Fruit fly (Drosophila melanogaster) whole organism, embryonic: ENCODE data around the gene P58IPK.

Source experiments
- Aef1 ChIP-seq: fragments of 200-800 bp; sonication (Bioruptor generic); IDR thresholded peaks from 3 replicates; pipeline ENCODE4 v1.3.6; 2022; ENCODE audit warnings: missing biosample characterization, missing genetic modification characterization
- Antp ChIP-seq: fragments of 200-800 bp; sonication (Bioruptor generic); optimal IDR thresholded peaks from 3 replicates; lab custom pipeline; 2016; ENCODE audit warnings: missing biosample characterization, missing genetic modification characterization
- Atf3 ChIP-seq: fragments of 200-800 bp; sonication (Bioruptor generic); optimal IDR thresholded peaks from 3 replicates; lab custom pipeline; 2016; ENCODE audit warnings: missing biosample characterization, missing genetic modification characterization
- B-H1 ChIP-seq: fragments of 200-800 bp; sonication (Bioruptor generic); IDR thresholded peaks from 3 replicates; pipeline ENCODE4 v1.3.6; 2022; ENCODE audit warnings: missing biosample characterization, missing genetic modification characterization
- CG12155 ChIP-seq: fragments of 200-800 bp; sonication (Bioruptor generic); optimal IDR thresholded peaks from 3 replicates; lab custom pipeline; 2016; ENCODE audit warnings: missing biosample characterization, missing genetic modification characterization
- CG17328 ChIP-seq: fragments of 200-800 bp; sonication (Bioruptor generic); IDR thresholded peaks from 2 replicates; pipeline ENCODE4 v1.3.6; 2022; ENCODE audit warnings: missing biosample characterization, missing genetic modification characterization
- CG17568 ChIP-seq: fragments of 200-800 bp; sonication (Bioruptor generic); optimal IDR thresholded peaks from 2 replicates; lab custom pipeline; 2018; ENCODE audit warnings: missing biosample characterization, mild to moderate bottlenecking, missing genetic modification characterization, moderate library complexity
- CG17612 ChIP-seq: fragments of 200-800 bp; sonication (Bioruptor generic); IDR thresholded peaks from 2 replicates; pipeline ENCODE4 v1.3.6; 2022; ENCODE audit warnings: missing biosample characterization, missing genetic modification characterization
- CG1832 ChIP-seq: fragments of 200-800 bp; sonication (Bioruptor generic); optimal IDR thresholded peaks from 2 replicates; lab custom pipeline; 2017; ENCODE audit warnings: missing biosample characterization, mild to moderate bottlenecking, missing genetic modification characterization, inconsistent platforms
- CG3163 ChIP-seq: fragments of 200-800 bp; sonication (Bioruptor generic); optimal IDR thresholded peaks from 3 replicates; lab custom pipeline; 2016; ENCODE audit warnings: missing biosample characterization, missing genetic modification characterization
- CG4282 ChIP-seq: fragments of 200-800 bp; sonication (Bioruptor generic); optimal IDR thresholded peaks from 2 replicates; lab custom pipeline; 2016; ENCODE audit warnings: missing biosample characterization, missing genetic modification characterization
- CG4328 ChIP-seq: fragments of 200-800 bp; sonication (Bioruptor generic); optimal IDR thresholded peaks from 3 replicates; lab custom pipeline; 2017; ENCODE audit warnings: missing biosample characterization, missing genetic modification reagents, missing genetic modification characterization
- CG4617 ChIP-seq: fragments of 200-800 bp; sonication (Bioruptor generic); optimal IDR thresholded peaks from 3 replicates; lab custom pipeline; 2016; ENCODE audit warnings: missing biosample characterization, missing genetic modification characterization, borderline replicate concordance
- CG5180 ChIP-seq: fragments of 200-800 bp; sonication (Bioruptor generic); optimal IDR thresholded peaks from 3 replicates; lab custom pipeline; 2017; ENCODE audit warnings: missing biosample characterization, missing genetic modification characterization, mild to moderate bottlenecking, moderate library complexity, missing genetic modification reagents
- CG7372 ChIP-seq: fragments of 200-800 bp; sonication (Bioruptor generic); IDR thresholded peaks from 2 replicates; pipeline ENCODE4 v1.3.6; 2022; ENCODE audit warnings: missing biosample characterization, missing genetic modification characterization
- CG7928 ChIP-seq: fragments of 200-800 bp; sonication (Bioruptor generic); optimal IDR thresholded peaks from 2 replicates; lab custom pipeline; 2017; ENCODE audit warnings: missing biosample characterization, mild to moderate bottlenecking, missing genetic modification characterization
- CG8290 ChIP-seq, 3 experiments: fragments of 200-800 bp; sonication (Bioruptor generic); optimal IDR thresholded peaks; 2 replicates each; lab custom pipeline; 2016 to 2019; ENCODE audit warnings: missing biosample characterization in 3 of 3, missing genetic modification characterization in 3 of 3, mild to moderate bottlenecking in 2 of 3, moderate library complexity in 1 of 3
- CG8478 ChIP-seq: fragments of >200 bp; optimal IDR thresholded peaks from 2 replicates; lab custom pipeline; 2018
- CG9727 ChIP-seq: fragments of 200-800 bp; sonication (Bioruptor generic); optimal IDR thresholded peaks from 3 replicates; lab custom pipeline; 2017; ENCODE audit warnings: missing biosample characterization, mild to moderate bottlenecking, missing genetic modification characterization
- CG9932 ChIP-seq: fragments of 200-800 bp; sonication (Bioruptor generic); IDR thresholded peaks from 2 replicates; pipeline ENCODE4 v1.3.6; 2022; ENCODE audit warnings: missing biosample characterization, missing genetic modification characterization
- D19A ChIP-seq: fragments of 200-800 bp; optimal IDR thresholded peaks from 3 replicates; lab custom pipeline; 2019; ENCODE audit warnings: missing biosample characterization, mild to moderate bottlenecking, missing genetic modification characterization, moderate library complexity
- Dip3 ChIP-seq: fragments of 200-800 bp; sonication (Bioruptor generic); optimal IDR thresholded peaks from 3 replicates; lab custom pipeline; 2016; ENCODE audit warnings: missing biosample characterization, missing genetic modification characterization
- Dref ChIP-seq: fragments of 200-800 bp; sonication (Bioruptor generic); IDR thresholded peaks from 2 replicates; pipeline ENCODE4 v1.3.6; 2022; ENCODE audit warnings: missing biosample characterization, missing genetic modification characterization
- H2.0 ChIP-seq: fragments of 200-800 bp; sonication (Bioruptor generic); IDR thresholded peaks from 2 replicates; pipeline ENCODE4 v1.3.6; 2022; ENCODE audit warnings: missing biosample characterization, missing genetic modification characterization
- Hand ChIP-seq: fragments of 200-800 bp; sonication (Bioruptor generic); optimal IDR thresholded peaks from 2 replicates; lab custom pipeline; 2017; ENCODE audit warnings: mild to moderate bottlenecking, missing biosample characterization, missing genetic modification reagents, missing genetic modification characterization
- Hr3 ChIP-seq: fragments of 200-800 bp; sonication (Bioruptor generic); optimal IDR thresholded peaks from 3 replicates; lab custom pipeline; 2016; ENCODE audit warnings: missing biosample characterization, missing genetic modification characterization
- Hsf ChIP-seq: fragments of 200-800 bp; sonication (Bioruptor generic); optimal IDR thresholded peaks from 3 replicates; lab custom pipeline; 2016; ENCODE audit warnings: missing biosample characterization, missing genetic modification characterization
- Lim3 ChIP-seq: fragments of 200-800 bp; sonication (Bioruptor generic); IDR thresholded peaks from 2 replicates; pipeline ENCODE4 v1.3.6; 2022; ENCODE audit warnings: missing biosample characterization, missing genetic modification characterization
- Mad ChIP-seq: fragments of 200-800 bp; sonication (Bioruptor generic); optimal IDR thresholded peaks from 2 replicates; lab custom pipeline; 2016; ENCODE audit warnings: missing biosample characterization, missing genetic modification characterization
- Nf-YB ChIP-seq: fragments of 200-800 bp; sonication (Bioruptor generic); optimal IDR thresholded peaks from 3 replicates; lab custom pipeline; 2019; ENCODE audit warnings: missing biosample characterization, mild to moderate bottlenecking, missing genetic modification characterization, moderate library complexity
- PHDP ChIP-seq: fragments of 200-800 bp; sonication (Bioruptor generic); optimal IDR thresholded peaks from 3 replicates; lab custom pipeline; 2018; ENCODE audit warnings: missing biosample characterization, mild to moderate bottlenecking, missing genetic modification characterization, moderate library complexity
- Rfx ChIP-seq: fragments of 200-800 bp; sonication (Bioruptor generic); IDR thresholded peaks from 2 replicates; pipeline ENCODE4 v1.3.6; 2022; ENCODE audit warnings: missing biosample characterization, missing genetic modification characterization
- Sox102F ChIP-seq: fragments of 200-800 bp; sonication (Bioruptor generic); optimal IDR thresholded peaks from 2 replicates; lab custom pipeline; 2018; ENCODE audit warnings: missing biosample characterization, mild to moderate bottlenecking, missing genetic modification characterization, moderate library complexity
- Ssrp ChIP-seq: fragments of 200-800 bp; sonication (Bioruptor generic); optimal IDR thresholded peaks from 2 replicates; lab custom pipeline; 2018; ENCODE audit warnings: missing biosample characterization, mild to moderate bottlenecking, missing genetic modification characterization, moderate library complexity
- Xrp1 ChIP-seq: fragments of 200-800 bp; sonication (Bioruptor generic); IDR thresholded peaks from 2 replicates; pipeline ENCODE4 v1.3.6; 2022; ENCODE audit warnings: missing biosample characterization, missing genetic modification characterization
- abd-A ChIP-seq: fragments of 200-800 bp; sonication (Bioruptor generic); optimal IDR thresholded peaks from 3 replicates; lab custom pipeline; 2019; ENCODE audit warnings: missing biosample characterization, mild to moderate bottlenecking, missing genetic modification characterization, moderate library complexity
- amos ChIP-seq: fragments of 200-800 bp; sonication (Bioruptor generic); IDR thresholded peaks from 2 replicates; pipeline ENCODE4 v1.3.6; 2022; ENCODE audit warnings: missing biosample characterization, missing genetic modification characterization; ENCODE audit not compliant: partially characterized antibody
- cato ChIP-seq: fragments of 200-800 bp; sonication (Bioruptor generic); optimal IDR thresholded peaks from 2 replicates; lab custom pipeline; 2016; ENCODE audit warnings: missing biosample characterization, missing genetic modification characterization, borderline replicate concordance
- crol ChIP-seq: fragments of 200-800 bp; sonication (Bioruptor generic); IDR thresholded peaks from 2 replicates; pipeline ENCODE4 v1.3.6; 2022; ENCODE audit warnings: missing biosample characterization, missing genetic modification characterization
- dysf ChIP-seq: fragments of 200-800 bp; sonication (Bioruptor generic); IDR thresholded peaks from 3 replicates; pipeline ENCODE4 v1.3.6; 2022; ENCODE audit warnings: missing biosample characterization, missing genetic modification characterization
- esg ChIP-seq: fragments of 200-800 bp; sonication (Bioruptor generic); conservative IDR thresholded peaks from 2 replicates; pipeline ENCODE4 v1.3.6; 2022; ENCODE audit warnings: missing biosample characterization, missing genetic modification characterization
- eyg ChIP-seq: fragments of 200-800 bp; sonication (Bioruptor generic); optimal IDR thresholded peaks from 3 replicates; lab custom pipeline; 2016; ENCODE audit warnings: missing biosample characterization, missing genetic modification characterization
- fru ChIP-seq: fragments of >200 bp; optimal IDR thresholded peaks from 2 replicates; lab custom pipeline; 2017
- gfzf ChIP-seq: fragments of 200-800 bp; sonication (Bioruptor generic); optimal IDR thresholded peaks from 2 replicates; lab custom pipeline; 2016; ENCODE audit warnings: missing biosample characterization, mild to moderate bottlenecking, missing genetic modification characterization, moderate library complexity
- jumu ChIP-seq: fragments of 200-800 bp; sonication (Bioruptor generic); optimal IDR thresholded peaks from 3 replicates; lab custom pipeline; 2016; ENCODE audit warnings: missing biosample characterization, missing genetic modification characterization
- kay ChIP-seq: fragments of 200-800 bp; sonication (Bioruptor generic); optimal IDR thresholded peaks from 2 replicates; lab custom pipeline; 2016; ENCODE audit warnings: missing biosample characterization, missing genetic modification characterization
- pb ChIP-seq: fragments of 200-800 bp; sonication (Bioruptor generic); optimal IDR thresholded peaks from 3 replicates; lab custom pipeline; 2016; ENCODE audit warnings: missing biosample characterization, missing genetic modification characterization
- slou ChIP-seq: fragments of 200-800 bp; sonication (Bioruptor generic); optimal IDR thresholded peaks from 3 replicates; lab custom pipeline; 2016; ENCODE audit warnings: missing biosample characterization, missing genetic modification characterization
- slp2 ChIP-seq: fragments of 200-800 bp; sonication (Bioruptor generic); optimal IDR thresholded peaks from 2 replicates; lab custom pipeline; 2016; ENCODE audit warnings: missing biosample characterization, missing genetic modification characterization
- sr ChIP-seq: fragments of 200-800 bp; sonication (Bioruptor generic); IDR thresholded peaks from 3 replicates; pipeline ENCODE4 v1.3.6; 2022; ENCODE audit warnings: missing biosample characterization, missing genetic modification characterization
- tna ChIP-seq: fragments of 200-800 bp; sonication (Bioruptor generic); IDR thresholded peaks from 2 replicates; pipeline ENCODE4 v1.3.6; 2022; ENCODE audit warnings: missing biosample characterization, missing genetic modification characterization; ENCODE audit not compliant: partially characterized antibody
- unc-4 ChIP-seq: fragments of 200-800 bp; sonication (Bioruptor generic); IDR thresholded peaks from 2 replicates; pipeline ENCODE4 v1.3.6; 2022; ENCODE audit warnings: missing biosample characterization, missing genetic modification characterization; ENCODE audit not compliant: partially characterized antibody

Gene P58IPK

DNA sequence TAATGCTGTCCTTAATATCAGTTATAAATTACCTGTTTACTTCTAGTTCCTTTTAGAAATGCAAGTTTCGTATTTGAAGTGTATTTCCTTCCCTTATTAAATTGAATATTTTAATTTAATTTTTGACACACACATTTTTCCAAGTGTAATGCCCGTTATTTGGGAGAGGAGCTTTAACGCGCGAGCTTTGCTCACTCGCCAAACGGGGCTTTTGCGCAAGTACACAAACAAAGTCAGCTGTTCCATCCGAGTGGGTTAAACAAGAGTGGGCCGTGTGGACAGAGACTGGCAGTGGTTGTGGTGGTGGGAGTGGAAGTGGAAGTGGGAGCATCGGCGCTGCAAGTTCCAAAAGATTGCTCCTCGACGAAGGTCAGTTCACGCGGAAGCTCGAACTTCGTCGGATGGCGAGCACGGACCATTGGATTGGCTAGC is 5.6 kb upstream of the P58IPK start, which contains the start of gene CG8301 (continued):
- TF ChIP-seq CG1832 (no peak), CG17568 (GFP tag; lab: Kevin White, UChicago) (no peak), CG4282 (GFP tag; lab: Kevin White, UChicago) (no peak), jumu (no peak), gfzf (GFP tag; lab: Kevin White, UChicago) (no peak), B-H1 (GFP tag; lab: Robert Waterston, UW) (0 out of 3 replicates have a peak, but pooled peaks have one; percentile 14), CG8290 (GFP tag; optimal IDR thresholded peaks at IDR 0.05; lab: Kevin White, UChicago) (no peak), CG8290 (tag; optimal IDR thresholded peaks at IDR 0.05; lab: Kevin White, UChicago) (peak in 1 of 2 experiments; percentile 27), H2.0 (GFP tag; lab: Robert Waterston, UW) (no peak), tna (no peak), CG4328 (no peak), CG7372 (no peak), sr (GFP tag; lab: Robert Waterston, UW) (peak; percentile 86), Hr3 (GFP tag; lab: Kevin White, UChicago) (no peak), Hand (no peak), Ssrp (tag; lab: Kevin White, UChicago) (no peak), amos (no peak), Atf3 (GFP tag; lab: Kevin White, UChicago) (no peak), pb (GFP tag; lab: Kevin White, UChicago) (no peak), abd-A (tag; lab: Kevin White, UChicago) (no peak), CG3163 (GFP tag; lab: Kevin White, UChicago) (no peak), cato (GFP tag; lab: Kevin White, UChicago) (no peak), Mad (GFP tag; lab: Kevin White, UChicago) (no peak), Lim3 (GFP tag; lab: Robert Waterston, UW) (no peak), PHDP (peak; percentile 52), Dref (GFP tag; lab: Robert Waterston, UW) (no peak), CG5180 (GFP tag; lab: Kevin White, UChicago) (peak; percentile 20), CG8478 (no peak), esg (GFP tag; lab: Robert Waterston, UW) (no peak), fru (no peak), slou (GFP tag; lab: Kevin White, UChicago) (no peak), Hsf (GFP tag; lab: Kevin White, UChicago) (no peak), unc-4 (GFP tag; lab: Robert Waterston, UW) (0 out of 2 replicates have a peak, but pooled peaks have one; percentile 20), CG17612 (GFP tag; lab: Robert Waterston, UW) (no peak), CG9727 (GFP tag; lab: Kevin White, UChicago) (no peak), CG17328 (no peak), Xrp1 (0 out of 2 replicates have a peak, but pooled peaks have one; percentile 17), CG4617 (GFP tag; lab: Kevin White, UChicago) (no peak), CG12155 (GFP tag; lab: Kevin White, UChicago) (peak; percentile 20), crol (GFP tag; lab: Robert Waterston, UW) (peak; percentile 13; the same call in 1 of the 2 replicates), CG9932 (GFP tag; lab: Robert Waterston, UW) (no peak), Sox102F (GFP tag; lab: Kevin White, UChicago) (peak; percentile 50), Dip3 (GFP tag; lab: Kevin White, UChicago) (no peak), Rfx (GFP tag; lab: Robert Waterston, UW) (peak; percentile 35; the same call in 1 of the 2 replicates), Aef1 (GFP tag; lab: Robert Waterston, UW) (no peak), Antp (GFP tag; lab: Kevin White, UChicago) (no peak), kay (GFP tag; lab: Kevin White, UChicago) (no peak), dysf (GFP tag; lab: Robert Waterston, UW) (peak; percentile 16; the same call in 1 of the 3 replicates), D19A (peak; percentile 22), Nf-YB (GFP tag; lab: Kevin White, UChicago) (no peak), CG7928 (no peak), slp2 (GFP tag; lab: Kevin White, UChicago) (no peak), eyg (no peak)
